Worm (Caenorhabditis elegans) whole organism, L1 larva: Measurements from ENCODE around the gene F07F6.8.

Experiments
- C04F5.9 ChIP-seq: sonication (generic microtip); optimal IDR thresholded peaks from 2 replicates; lab custom pipeline; 2016; ENCODE audit warnings: missing genetic modification characterization, missing compliant biosample characterization
- C16A3.4 ChIP-seq: fragments of 150-350 bp; optimal IDR thresholded peaks from 2 replicates; lab custom pipeline; 2014; ENCODE audit warnings: missing biosample characterization, missing genetic modification characterization
- F16B12.6 ChIP-seq: fragments of 150-350 bp; optimal IDR thresholded peaks from 2 replicates; lab custom pipeline; 2014; ENCODE audit warnings: missing biosample characterization, missing genetic modification characterization
- Y116A8C.19 ChIP-seq: sonication (generic microtip); optimal IDR thresholded peaks from 2 replicates; lab custom pipeline; 2016; ENCODE audit warnings: missing compliant biosample characterization, missing genetic modification characterization, borderline replicate concordance
- aha-1 ChIP-seq: fragments of 150-350 bp; optimal IDR thresholded peaks from 2 replicates; lab custom pipeline; 2014; ENCODE audit warnings: missing biosample characterization, missing genetic modification characterization
- ama-1 ChIP-seq: fragments of 150-350 bp; optimal IDR thresholded peaks from 2 replicates; lab custom pipeline; 2014
- blmp-1 ChIP-seq: fragments of 150-350 bp; optimal IDR thresholded peaks from 2 replicates; lab custom pipeline; 2014; ENCODE audit warnings: missing biosample characterization, missing genetic modification characterization
- ceh-8 ChIP-seq: fragments of 200-800 bp; sonication (Bioruptor generic); optimal IDR thresholded peaks from 2 replicates; lab custom pipeline; 2018; ENCODE audit warnings: mild to moderate bottlenecking, missing genetic modification characterization, moderate library complexity, missing compliant biosample characterization
- ceh-82 ChIP-seq, 3 experiments: fragments of 150-350 bp in 1 of 3; sonication (generic microtip) in 2 of 3; optimal IDR thresholded peaks; 2 replicates each; lab custom pipeline; 2014 to 2017; ENCODE audit warnings: missing biosample characterization in 3 of 3, missing genetic modification characterization in 3 of 3
- efl-3 ChIP-seq: fragments of 200-800 bp; sonication (Bioruptor generic); optimal IDR thresholded peaks from 2 replicates; lab custom pipeline; 2018; ENCODE audit warnings: mild to moderate bottlenecking, missing genetic modification characterization, missing compliant biosample characterization
- egl-13 ChIP-seq: sonication (generic microtip); optimal IDR thresholded peaks from 2 replicates; lab custom pipeline; 2016; ENCODE audit warnings: missing genotype, missing genetic modification reagents, missing genetic modification characterization, missing compliant biosample characterization
- elt-2 ChIP-seq: sonication (generic microtip); optimal IDR thresholded peaks from 2 replicates; lab custom pipeline; 2016; ENCODE audit warnings: missing genetic modification characterization, mild to moderate bottlenecking, inconsistent platforms, missing compliant biosample characterization, missing genetic modification reagents
- elt-3 ChIP-seq, 6 experiments: fragments of 150-350 bp in 1 of 6; sonication (generic microtip); optimal IDR thresholded peaks; 2 replicates each; lab custom pipeline; 2017 to 2018; ENCODE audit warnings: missing biosample characterization in 6 of 6, missing genetic modification characterization in 6 of 6, inconsistent platforms in 1 of 6
- ets-5 ChIP-seq: fragments of 200-800 bp; sonication (Bioruptor generic); IDR thresholded peaks from 2 replicates; pipeline ENCODE4 v1.3.6; 2022; ENCODE audit warnings: missing genetic modification characterization, missing compliant biosample characterization
- fkh-10 ChIP-seq: sonication (generic microtip); optimal IDR thresholded peaks from 2 replicates; lab custom pipeline; 2017; ENCODE audit warnings: missing biosample characterization, missing genetic modification reagents, missing genetic modification characterization
- fkh-4 ChIP-seq: sonication (generic microtip); optimal IDR thresholded peaks from 2 replicates; lab custom pipeline; 2016; ENCODE audit warnings: missing compliant biosample characterization, missing genetic modification characterization, borderline replicate concordance
- grh-1 ChIP-seq: fragments of 200-800 bp; sonication (Bioruptor generic); IDR thresholded peaks from 2 replicates; pipeline ENCODE4 v1.3.6; 2022; ENCODE audit warnings: missing genetic modification reagents, missing genetic modification characterization, missing compliant biosample characterization
- hlh-17 ChIP-seq: fragments of 200-800 bp; sonication (Bioruptor generic); optimal IDR thresholded peaks from 2 replicates; lab custom pipeline; 2018; ENCODE audit warnings: missing genetic modification characterization, mild to moderate bottlenecking, missing compliant biosample characterization, moderate library complexity, borderline replicate concordance
- hlh-4 ChIP-seq: sonication (generic microtip); optimal IDR thresholded peaks from 2 replicates; lab custom pipeline; 2016; ENCODE audit warnings: mild to moderate bottlenecking, missing genetic modification characterization, missing compliant biosample characterization
- isw-1 ChIP-seq: fragments of 200-800 bp; sonication (Bioruptor generic); IDR thresholded peaks from 2 replicates; pipeline ENCODE4 v1.3.6; 2022; ENCODE audit warnings: missing genetic modification characterization, missing compliant biosample characterization
- jun-1 ChIP-seq: fragments of 150-350 bp; optimal IDR thresholded peaks from 2 replicates; lab custom pipeline; 2014; ENCODE audit warnings: missing biosample characterization, missing genetic modification reagents, missing genetic modification characterization
- lin-13 ChIP-seq: fragments of 150-350 bp; optimal IDR thresholded peaks from 2 replicates; lab custom pipeline; 2014; ENCODE audit warnings: missing biosample characterization, missing genetic modification reagents, missing genetic modification characterization
- lin-14 ChIP-seq: fragments of 200-800 bp; sonication (Bioruptor generic); optimal IDR thresholded peaks from 2 replicates; lab custom pipeline; 2018; ENCODE audit warnings: mild to moderate bottlenecking, missing genetic modification characterization, moderate library complexity, missing compliant biosample characterization
- lin-15B ChIP-seq: fragments of 150-350 bp; sonication (generic microtip); optimal IDR thresholded peaks from 3 replicates; lab custom pipeline; 2014; ENCODE audit warnings: missing biosample characterization, missing genetic modification characterization
- lir-3 ChIP-seq: sonication (generic microtip); optimal IDR thresholded peaks from 2 replicates; lab custom pipeline; 2016; ENCODE audit warnings: mild to moderate bottlenecking, missing genetic modification characterization, moderate library complexity, missing compliant biosample characterization; ENCODE audit not compliant: poor library complexity
- mab-9 ChIP-seq: fragments of 200-800 bp; sonication (Bioruptor generic); IDR thresholded peaks from 2 replicates; pipeline ENCODE4 v1.3.6; 2022; ENCODE audit warnings: missing genetic modification reagents, missing genetic modification characterization, missing compliant biosample characterization
- mdl-1 ChIP-seq, 2 experiments: fragments of 150-350 bp; optimal IDR thresholded peaks; 2 replicates each; lab custom pipeline; 2014 to 2017; ENCODE audit warnings: missing biosample characterization in 2 of 2, missing genetic modification characterization in 2 of 2, inconsistent platforms in 1 of 2
- mep-1 ChIP-seq: fragments of 150-350 bp; optimal IDR thresholded peaks from 2 replicates; lab custom pipeline; 2014; ENCODE audit warnings: missing biosample characterization, missing genetic modification characterization
- nhr-11 ChIP-seq: fragments of 150-350 bp; optimal IDR thresholded peaks from 2 replicates; lab custom pipeline; 2014; ENCODE audit warnings: missing biosample characterization, missing genetic modification characterization
- nhr-12 ChIP-seq: sonication (generic microtip); optimal IDR thresholded peaks from 2 replicates; lab custom pipeline; 2017; ENCODE audit warnings: missing biosample characterization, missing genetic modification characterization
- nhr-19 ChIP-seq: fragments of 200-800 bp; sonication (Bioruptor generic); conservative IDR thresholded peaks from 2 replicates; pipeline ENCODE4 v1.3.6; 2022; ENCODE audit warnings: missing genetic modification characterization, missing compliant biosample characterization
- nhr-20 ChIP-seq: sonication (generic microtip); optimal IDR thresholded peaks from 2 replicates; lab custom pipeline; 2016; ENCODE audit warnings: mild to moderate bottlenecking, missing genetic modification characterization, missing compliant biosample characterization
- nhr-237 ChIP-seq: fragments of 150-350 bp; optimal IDR thresholded peaks from 2 replicates; lab custom pipeline; 2014; ENCODE audit warnings: missing biosample characterization, missing genetic modification characterization
- nhr-28 ChIP-seq: fragments of 150-350 bp; optimal IDR thresholded peaks from 2 replicates; lab custom pipeline; 2014; ENCODE audit warnings: missing biosample characterization, missing genetic modification characterization
- nhr-71 ChIP-seq: sonication (generic microtip); optimal IDR thresholded peaks from 2 replicates; lab custom pipeline; 2016; ENCODE audit warnings: mild to moderate bottlenecking, missing genetic modification characterization, moderate library complexity, missing compliant biosample characterization
- nhr-76 ChIP-seq: sonication (generic microtip); optimal IDR thresholded peaks from 2 replicates; lab custom pipeline; 2017; ENCODE audit warnings: missing biosample characterization, missing genetic modification characterization
- nhr-84 ChIP-seq: sonication (generic microtip); optimal IDR thresholded peaks from 2 replicates; lab custom pipeline; 2017; ENCODE audit warnings: missing biosample characterization, missing genetic modification characterization
- nhr-85 ChIP-seq: sonication (generic microtip); peaks from one replicate; lab custom pipeline; 2016; ENCODE audit warnings: missing genetic modification characterization, inconsistent platforms, missing compliant biosample characterization
- nhr-90 ChIP-seq: sonication (generic microtip); optimal IDR thresholded peaks from 2 replicates; lab custom pipeline; 2016; ENCODE audit warnings: mild to moderate bottlenecking, missing genetic modification characterization, missing compliant biosample characterization; ENCODE audit not compliant: poor library complexity
- pax-3 ChIP-seq: fragments of 200-800 bp; sonication (Bioruptor generic); optimal IDR thresholded peaks from 2 replicates; lab custom pipeline; 2018; ENCODE audit warnings: mild to moderate bottlenecking, missing genetic modification characterization, moderate library complexity, missing compliant biosample characterization
- pqm-1 ChIP-seq: sonication (generic microtip); optimal IDR thresholded peaks from 3 replicates; lab custom pipeline; 2017; ENCODE audit warnings: missing biosample characterization, missing genetic modification characterization
- skn-1 ChIP-seq: fragments of 150-350 bp; optimal IDR thresholded peaks from 2 replicates; lab custom pipeline; 2014; ENCODE audit warnings: missing biosample characterization, missing genetic modification characterization
- snpc-4 ChIP-seq: fragments of 150-350 bp; optimal IDR thresholded peaks from 2 replicates; lab custom pipeline; 2014; ENCODE audit warnings: missing biosample characterization, missing genetic modification characterization
- snu-23 ChIP-seq: sonication (generic microtip); optimal IDR thresholded peaks from 2 replicates; lab custom pipeline; 2016; ENCODE audit warnings: missing genetic modification characterization, missing compliant biosample characterization
- sox-4 ChIP-seq: sonication (generic microtip); optimal IDR thresholded peaks from 2 replicates; lab custom pipeline; 2016; ENCODE audit warnings: missing genetic modification characterization, missing compliant biosample characterization
- sup-37 ChIP-seq: fragments of 200-800 bp; sonication (Bioruptor generic); optimal IDR thresholded peaks from 2 replicates; lab custom pipeline; 2018; ENCODE audit warnings: mild to moderate bottlenecking, missing genetic modification characterization, missing compliant biosample characterization
- tlp-1 ChIP-seq: fragments of 150-350 bp; optimal IDR thresholded peaks from 2 replicates; lab custom pipeline; 2014; ENCODE audit warnings: missing biosample characterization, missing genetic modification characterization
- unc-62 ChIP-seq: fragments of 150-350 bp; optimal IDR thresholded peaks from 2 replicates; lab custom pipeline; 2014; ENCODE audit warnings: missing biosample characterization, missing genetic modification reagents, missing genetic modification characterization
- unc-98 ChIP-seq: fragments of 200-800 bp; sonication (Bioruptor generic); IDR thresholded peaks from 2 replicates; pipeline ENCODE4 v1.3.6; 2022; ENCODE audit warnings: missing genetic modification characterization, missing compliant biosample characterization
- vab-15 ChIP-seq: sonication (generic microtip); optimal IDR thresholded peaks from 2 replicates; lab custom pipeline; 2017; ENCODE audit warnings: missing genotype, mild to moderate bottlenecking, missing genetic modification characterization, missing compliant biosample characterization
- xbp-1 ChIP-seq: sonication (generic microtip); optimal IDR thresholded peaks from 2 replicates; lab custom pipeline; 2016; ENCODE audit warnings: missing genetic modification characterization, missing compliant biosample characterization
- zag-1 ChIP-seq: fragments of 150-350 bp; optimal IDR thresholded peaks from 2 replicates; lab custom pipeline; 2014; ENCODE audit warnings: missing biosample characterization, missing genetic modification characterization
- zip-4 ChIP-seq: fragments of 200-800 bp; sonication (Bioruptor generic); optimal IDR thresholded peaks from 2 replicates; lab custom pipeline; 2018; ENCODE audit warnings: mild to moderate bottlenecking, missing genetic modification characterization, moderate library complexity, missing compliant biosample characterization
- ztf-4 ChIP-seq: fragments of 150-350 bp; optimal IDR thresholded peaks from 2 replicates; lab custom pipeline; 2014; ENCODE audit warnings: missing biosample characterization, missing genetic modification characterization

The F07F6.8 gene

DNA sequence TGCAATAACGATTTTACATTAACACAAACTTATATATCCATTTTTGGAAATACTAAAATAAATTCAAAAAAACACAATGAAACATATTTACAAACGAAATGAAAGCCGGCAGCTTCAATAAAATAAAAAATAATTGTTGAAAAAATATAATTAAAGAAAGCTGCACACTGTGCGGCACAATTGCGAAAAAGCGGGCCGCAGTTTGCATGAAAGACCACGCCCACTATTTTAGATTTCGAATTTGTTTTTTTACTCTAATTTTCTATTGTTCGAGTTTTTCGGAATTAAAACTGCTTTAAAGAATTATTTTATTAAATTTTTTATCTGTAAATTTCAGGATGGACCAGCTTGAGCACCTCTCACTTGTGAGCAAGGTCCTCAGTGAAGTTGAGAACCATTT lies 26.3 kb downstream of the F07F6.8 start, which contains the start of gene mog-5 (continued):
- TF ChIP-seq isw-1 (GFP tag; lab: Robert Waterston, UW) (no peak), nhr-20 (peak; percentile 39), hlh-4 (tag; lab: Kevin White, UChicago) (no peak), fkh-10 (GFP tag; lab: Kevin White, UChicago) (no peak), tlp-1 (tag; lab: Kevin White, UChicago) (no peak), snu-23 (GFP tag; lab: Kevin White, UChicago) (peak; percentile 32), vab-15 (tag; lab: Kevin White, UChicago) (no peak), zip-4 (no peak), lin-15B (tag; lab: Kevin White, UChicago) (no peak), nhr-90 (peak; percentile 32), pax-3 (tag; lab: Kevin White, UChicago) (no peak), elt-3 (tag; optimal IDR thresholded peaks at IDR 0.05; lab: Kevin White, UChicago) (peak in 1 of 6 experiments; percentile 51), ets-5 (GFP tag; lab: Robert Waterston, UW) (no peak), nhr-71 (peak; percentile 35), hlh-17 (GFP tag; lab: Kevin White, UChicago) (no peak), ztf-4 (tag; lab: Kevin White, UChicago) (no peak), nhr-237 (no peak), nhr-11 (tag; lab: Kevin White, UChicago) (no peak), pqm-1 (tag; lab: Kevin White, UChicago) (no peak), C04F5.9 (tag; lab: Kevin White, UChicago) (no peak), lin-14 (GFP tag; lab: Kevin White, UChicago) (no peak), nhr-12 (tag; lab: Kevin White, UChicago) (no peak), unc-98 (GFP tag; lab: Robert Waterston, UW) (no peak), F16B12.6 (tag; lab: Kevin White, UChicago) (no peak), egl-13 (tag; lab: Kevin White, UChicago) (no peak), mab-9 (GFP tag; lab: Robert Waterston, UW) (no peak), aha-1 (tag; lab: Kevin White, UChicago) (no peak), zag-1 (tag; lab: Kevin White, UChicago) (no peak), mep-1 (no peak), nhr-85 (tag; lab: Kevin White, UChicago) (no peak), nhr-19 (GFP tag; lab: Robert Waterston, UW) (0 out of 2 replicates have a peak, but pooled peaks have one; percentile 10), blmp-1 (tag; lab: Kevin White, UChicago) (peak; percentile 24), efl-3 (GFP tag; lab: Kevin White, UChicago) (no peak), lir-3 (tag; lab: Kevin White, UChicago) (no peak), mdl-1 (tag; optimal IDR thresholded peaks at IDR 0.05; lab: Kevin White, UChicago) (peak in 1 of 2 experiments; percentile 1), nhr-76 (tag; lab: Kevin White, UChicago) (no peak), skn-1 (tag; lab: Kevin White, UChicago) (peak; percentile 11), C16A3.4 (tag; lab: Kevin White, UChicago) (peak; percentile 35), sox-4 (tag; lab: Kevin White, UChicago) (no peak), ceh-82 (tag; optimal IDR thresholded peaks at IDR 0.05; lab: Kevin White, UChicago) (peak in 2 of 3 experiments; percentile 10 to 23), unc-62 (no peak), ceh-8 (GFP tag; lab: Kevin White, UChicago) (no peak), fkh-4 (tag; lab: Kevin White, UChicago) (no peak), xbp-1 (peak; percentile 30), Y116A8C.19 (tag; lab: Kevin White, UChicago) (no peak), elt-2 (peak; percentile 7), nhr-84 (tag; lab: Kevin White, UChicago) (no peak), snpc-4 (tag; lab: Kevin White, UChicago) (peak; percentile 7), lin-13 (GFP tag; lab: Kevin White, UChicago) (no peak), jun-1 (tag; lab: Kevin White, UChicago) (no peak), grh-1 (GFP tag; lab: Robert Waterston, UW) (no peak), sup-37 (GFP tag; lab: Kevin White, UChicago) (no peak), ama-1 (lab: Kevin White, UChicago) (no peak), nhr-28 (tag; lab: Kevin White, UChicago) (no peak)
